Fruit fly (Drosophila melanogaster) whole organism, embryonic: ENCODE measurements around the gene Tlk.

ENCODE experiments used
- Abd-B ChIP-seq: fragments of 200-800 bp; sonication (Bioruptor generic); optimal IDR thresholded peaks from 2 replicates; lab custom pipeline; 2018; ENCODE audit warnings: missing biosample characterization, mild to moderate bottlenecking, missing genetic modification characterization, moderate library complexity
- B-H2 ChIP-seq: fragments of 200-800 bp; sonication (Bioruptor generic); optimal IDR thresholded peaks from 2 replicates; lab custom pipeline; 2018; ENCODE audit warnings: missing biosample characterization, mild to moderate bottlenecking, missing genetic modification characterization
- Bteb2 ChIP-seq: fragments of 200-800 bp; sonication (Bioruptor generic); optimal IDR thresholded peaks from 2 replicates; lab custom pipeline; 2016; ENCODE audit warnings: missing biosample characterization, missing genetic modification characterization
- CG10267 ChIP-seq: fragments of 200-800 bp; sonication (Bioruptor generic); optimal IDR thresholded peaks from 2 replicates; lab custom pipeline; 2018; ENCODE audit warnings: missing biosample characterization, mild to moderate bottlenecking, missing genetic modification characterization, moderate library complexity
- CG10654 ChIP-seq: fragments of 200-800 bp; sonication (Bioruptor generic); optimal IDR thresholded peaks from 2 replicates; lab custom pipeline; 2016; ENCODE audit warnings: missing biosample characterization, missing genetic modification characterization
- CG10979 ChIP-seq: fragments of 200-800 bp; sonication (Bioruptor generic); optimal IDR thresholded peaks from 2 replicates; lab custom pipeline; 2018; ENCODE audit warnings: missing biosample characterization, mild to moderate bottlenecking, missing genetic modification characterization, moderate library complexity
- CG15269 ChIP-seq: fragments of 200-800 bp; sonication (Bioruptor generic); optimal IDR thresholded peaks from 2 replicates; lab custom pipeline; 2018; ENCODE audit warnings: missing biosample characterization, mild to moderate bottlenecking, missing genetic modification characterization, moderate library complexity
- CG15479 ChIP-seq: fragments of 200-800 bp; sonication (Bioruptor generic); optimal IDR thresholded peaks from 3 replicates; lab custom pipeline; 2019; ENCODE audit warnings: missing biosample characterization, mild to moderate bottlenecking, missing genetic modification characterization, moderate library complexity
- CG17829 ChIP-seq: fragments of 200-800 bp; optimal IDR thresholded peaks from 2 replicates; lab custom pipeline; 2019; ENCODE audit warnings: missing biosample characterization, mild to moderate bottlenecking, missing genetic modification characterization, moderate library complexity
- CG2116 ChIP-seq: fragments of 200-800 bp; sonication (Bioruptor generic); optimal IDR thresholded peaks from 3 replicates; lab custom pipeline; 2018; ENCODE audit warnings: missing biosample characterization, mild to moderate bottlenecking, missing genetic modification characterization
- CG3163 ChIP-seq: fragments of 200-800 bp; sonication (Bioruptor generic); optimal IDR thresholded peaks from 3 replicates; lab custom pipeline; 2016; ENCODE audit warnings: missing biosample characterization, missing genetic modification characterization
- CG32532 ChIP-seq: fragments of 200-800 bp; sonication (Bioruptor generic); IDR thresholded peaks from 2 replicates; pipeline ENCODE4 v1.3.6; 2022; ENCODE audit warnings: missing biosample characterization, missing genetic modification characterization
- CG3281 ChIP-seq: fragments of 200-800 bp; sonication (Bioruptor generic); optimal IDR thresholded peaks from 3 replicates; lab custom pipeline; 2017; ENCODE audit warnings: missing biosample characterization, mild to moderate bottlenecking, missing genetic modification characterization
- CG4328 ChIP-seq: fragments of 200-800 bp; sonication (Bioruptor generic); optimal IDR thresholded peaks from 3 replicates; lab custom pipeline; 2017; ENCODE audit warnings: missing biosample characterization, missing genetic modification reagents, missing genetic modification characterization
- CG4360 ChIP-seq: fragments of 200-800 bp; sonication (Bioruptor generic); IDR thresholded peaks from 2 replicates; pipeline ENCODE4 v1.3.6; 2022; ENCODE audit warnings: missing biosample characterization, missing genetic modification characterization
- CG6175 ChIP-seq: fragments of 200-800 bp; sonication (Bioruptor generic); IDR thresholded peaks from 3 replicates; pipeline ENCODE4 v1.3.6; 2022; ENCODE audit warnings: missing biosample characterization, missing genetic modification characterization
- Dad ChIP-seq: fragments of 200-800 bp; sonication (Bioruptor generic); optimal IDR thresholded peaks from 3 replicates; lab custom pipeline; 2016; ENCODE audit warnings: missing biosample characterization, missing genetic modification characterization
- Dfd ChIP-seq, 2 experiments: fragments of >200 bp; optimal IDR thresholded peaks; 2 replicates each; lab custom pipeline; 2017; ENCODE audit warnings: missing biosample characterization in 2 of 2, missing genetic modification characterization in 2 of 2
- Dip3 ChIP-seq: fragments of 200-800 bp; sonication (Bioruptor generic); optimal IDR thresholded peaks from 3 replicates; lab custom pipeline; 2016; ENCODE audit warnings: missing biosample characterization, missing genetic modification characterization
- E2f1 ChIP-seq: fragments of 200-800 bp; sonication (Bioruptor generic); IDR thresholded peaks from 2 replicates; pipeline ENCODE4 v1.3.6; 2022; ENCODE audit warnings: missing biosample characterization, missing genetic modification characterization
- ERR ChIP-seq: fragments of 200-800 bp; sonication (Bioruptor generic); optimal IDR thresholded peaks from 2 replicates; lab custom pipeline; 2016; ENCODE audit warnings: missing biosample characterization, missing genetic modification characterization
- Ets65A ChIP-seq: fragments of 200-800 bp; sonication (Bioruptor generic); peaks from one replicate; lab custom pipeline; 2016; ENCODE audit warnings: missing biosample characterization, missing genetic modification characterization
- GATAe ChIP-seq: fragments of 200-800 bp; sonication (Bioruptor generic); conservative IDR thresholded peaks from 2 replicates; pipeline ENCODE4 v1.3.6; 2022; ENCODE audit warnings: missing biosample characterization, missing genetic modification characterization
- H15 ChIP-seq: fragments of 200-800 bp; sonication (Bioruptor generic); IDR thresholded peaks from 3 replicates; pipeline ENCODE4 v1.3.6; 2022; ENCODE audit warnings: missing biosample characterization, missing genetic modification characterization
- Hr3 ChIP-seq: fragments of 200-800 bp; sonication (Bioruptor generic); optimal IDR thresholded peaks from 3 replicates; lab custom pipeline; 2016; ENCODE audit warnings: missing biosample characterization, missing genetic modification characterization
- Lpt ChIP-seq: fragments of >200 bp; optimal IDR thresholded peaks from 2 replicates; lab custom pipeline; 2018; ENCODE audit warnings: missing biosample characterization, missing genetic modification characterization
- MTF-1 ChIP-seq: fragments of 200-800 bp; sonication (Bioruptor generic); optimal IDR thresholded peaks from 2 replicates; lab custom pipeline; 2018; ENCODE audit warnings: missing biosample characterization, mild to moderate bottlenecking, missing genetic modification characterization, borderline replicate concordance
- Max ChIP-seq: fragments of 200-800 bp; sonication (Bioruptor generic); optimal IDR thresholded peaks from 2 replicates; lab custom pipeline; 2016; ENCODE audit warnings: missing biosample characterization, mild to moderate bottlenecking, missing genetic modification characterization
- Neu2 ChIP-seq: fragments of 200-800 bp; sonication (Bioruptor generic); optimal IDR thresholded peaks from 3 replicates; lab custom pipeline; 2016; ENCODE audit warnings: missing biosample characterization, missing genetic modification characterization, borderline replicate concordance
- Oli ChIP-seq: fragments of 200-800 bp; sonication (Bioruptor generic); optimal IDR thresholded peaks from 2 replicates; lab custom pipeline; 2018; ENCODE audit warnings: missing biosample characterization, mild to moderate bottlenecking, missing genetic modification characterization, moderate library complexity
- Sox100B ChIP-seq: fragments of 200-800 bp; sonication (Bioruptor generic); optimal IDR thresholded peaks from 3 replicates; lab custom pipeline; 2018; ENCODE audit warnings: missing biosample characterization, mild to moderate bottlenecking, missing genetic modification characterization
- Spps ChIP-seq: fragments of 200-800 bp; sonication (Bioruptor generic); optimal IDR thresholded peaks from 2 replicates; lab custom pipeline; 2018; ENCODE audit warnings: missing biosample characterization, mild to moderate bottlenecking, missing genetic modification characterization
- TFAM ChIP-seq: fragments of 200-800 bp; sonication (Bioruptor generic); optimal IDR thresholded peaks from 2 replicates; lab custom pipeline; 2017; ENCODE audit warnings: missing biosample characterization, missing genetic modification characterization, inconsistent platforms
- ac ChIP-seq: fragments of 200-800 bp; sonication (Bioruptor generic); optimal IDR thresholded peaks from 3 replicates; lab custom pipeline; 2017; ENCODE audit warnings: missing biosample characterization, mild to moderate bottlenecking, missing genetic modification characterization
- al ChIP-seq: fragments of 200-800 bp; sonication (Bioruptor generic); IDR thresholded peaks from 2 replicates; pipeline ENCODE4 v1.3.6; 2022; ENCODE audit warnings: missing biosample characterization, missing genetic modification characterization
- ap ChIP-seq: fragments of 200-800 bp; sonication (Bioruptor generic); IDR thresholded peaks from 2 replicates; pipeline ENCODE4 v1.3.6; 2022; ENCODE audit warnings: missing biosample characterization, missing genetic modification characterization
- bbx ChIP-seq: fragments of 200-800 bp; sonication (Bioruptor generic); IDR thresholded peaks from 2 replicates; pipeline ENCODE4 v1.3.6; 2022; ENCODE audit warnings: missing biosample characterization, missing genetic modification characterization; ENCODE audit not compliant: partially characterized antibody
- br ChIP-seq: fragments of >200 bp; optimal IDR thresholded peaks from 2 replicates; lab custom pipeline; 2017
- crol ChIP-seq: fragments of 200-800 bp; sonication (Bioruptor generic); IDR thresholded peaks from 2 replicates; pipeline ENCODE4 v1.3.6; 2022; ENCODE audit warnings: missing biosample characterization, missing genetic modification characterization
- gcm2 ChIP-seq: fragments of 200-800 bp; sonication (Bioruptor generic); optimal IDR thresholded peaks from 2 replicates; lab custom pipeline; 2016; ENCODE audit warnings: missing biosample characterization, missing genetic modification characterization
- grn ChIP-seq: fragments of 200-800 bp; sonication (Bioruptor generic); optimal IDR thresholded peaks from 3 replicates; lab custom pipeline; 2017; ENCODE audit warnings: missing biosample characterization, missing genetic modification characterization
- h ChIP-seq: fragments of >200 bp; optimal IDR thresholded peaks from 2 replicates; lab custom pipeline; 2017
- ham ChIP-seq: fragments of 200-800 bp; sonication (Bioruptor generic); IDR thresholded peaks from 2 replicates; pipeline ENCODE4 v1.3.6; 2022; ENCODE audit warnings: missing biosample characterization, missing genetic modification characterization
- ken ChIP-seq: fragments of 200-800 bp; sonication (Bioruptor generic); IDR thresholded peaks from 3 replicates; pipeline ENCODE4 v1.3.6; 2022; ENCODE audit warnings: missing biosample characterization, missing genetic modification characterization
- oc ChIP-seq: fragments of 200-800 bp; sonication (Bioruptor generic); optimal IDR thresholded peaks from 2 replicates; lab custom pipeline; 2018; ENCODE audit warnings: missing biosample characterization, mild to moderate bottlenecking, missing genetic modification characterization, moderate library complexity
- repo ChIP-seq: fragments of 200-800 bp; sonication (Bioruptor generic); optimal IDR thresholded peaks from 2 replicates; lab custom pipeline; 2016; ENCODE audit warnings: missing biosample characterization, missing genetic modification characterization
- sens ChIP-seq: fragments of 200-800 bp; sonication (Bioruptor generic); peaks from one replicate; lab custom pipeline; 2016; ENCODE audit warnings: missing biosample characterization, missing genetic modification characterization
- slp2 ChIP-seq: fragments of 200-800 bp; sonication (Bioruptor generic); optimal IDR thresholded peaks from 2 replicates; lab custom pipeline; 2016; ENCODE audit warnings: missing biosample characterization, missing genetic modification characterization
- sug ChIP-seq: fragments of 200-800 bp; optimal IDR thresholded peaks from 2 replicates; lab custom pipeline; 2019; ENCODE audit warnings: missing biosample characterization, mild to moderate bottlenecking, missing genetic modification characterization, moderate library complexity
- tll ChIP-seq, 2 experiments: fragments of 200-800 bp in 1 of 2; fragments of >200 bp in 1 of 2; sonication (Bioruptor generic) in 1 of 2; optimal IDR thresholded peaks; 2 replicates each; lab custom pipeline; 2017 to 2019; ENCODE audit warnings: missing biosample characterization in 2 of 2, missing genetic modification characterization in 2 of 2, mild to moderate bottlenecking in 1 of 2, moderate library complexity in 1 of 2
- unc-4 ChIP-seq: fragments of 200-800 bp; sonication (Bioruptor generic); IDR thresholded peaks from 2 replicates; pipeline ENCODE4 v1.3.6; 2022; ENCODE audit warnings: missing biosample characterization, missing genetic modification characterization; ENCODE audit not compliant: partially characterized antibody
- zen ChIP-seq: fragments of 200-800 bp; sonication (Bioruptor generic); optimal IDR thresholded peaks from 3 replicates; lab custom pipeline; 2018; ENCODE audit warnings: missing biosample characterization, mild to moderate bottlenecking, missing genetic modification characterization, moderate library complexity

Gene Tlk

dm6 chrX:3687837-3688375 is 31.9 kb upstream of the Tlk start (continued):
- TF ChIP-seq CG3281 (GFP tag; lab: Kevin White, UChicago) (peak; percentile 50), CG3163 (GFP tag; lab: Kevin White, UChicago) (peak; percentile 98), gcm2 (GFP tag; lab: Kevin White, UChicago) (peak; percentile 11), sens (GFP tag; lab: Kevin White, UChicago) (peak; percentile 96), tll (GFP tag; optimal IDR thresholded peaks at IDR 0.05; lab: Kevin White, UChicago) (no peak), TFAM (GFP tag; lab: Kevin White, UChicago) (no peak), h (lab: Kevin White, UChicago) (no peak), Neu2 (GFP tag; lab: Kevin White, UChicago) (no peak), Hr3 (GFP tag; lab: Kevin White, UChicago) (peak; percentile 6), GATAe (no peak), Spps (tag; lab: Kevin White, UChicago) (peak; percentile 31), slp2 (GFP tag; lab: Kevin White, UChicago) (peak; percentile 54), Ets65A (GFP tag; lab: Kevin White, UChicago) (peak; percentile 81), repo (peak; percentile 40), ap (0 out of 2 replicates have a peak, but pooled peaks have one; percentile 43), ERR (GFP tag; lab: Kevin White, UChicago) (peak; percentile 6), MTF-1 (GFP tag; lab: Kevin White, UChicago) (no peak), unc-4 (GFP tag; lab: Robert Waterston, UW) (no peak), H15 (GFP tag; lab: Robert Waterston, UW) (0 out of 3 replicates have a peak, but pooled peaks have one; percentile 48), crol (GFP tag; lab: Robert Waterston, UW) (no peak), Dip3 (peak; percentile 31), CG4328 (GFP tag; lab: Kevin White, UChicago) (no peak), CG10267 (tag; lab: Kevin White, UChicago) (peak; percentile 54), Sox100B (GFP tag; lab: Kevin White, UChicago) (peak; percentile 19), al (no peak), br (no peak), CG15479 (peak; percentile 7), Dfd (GFP tag; optimal IDR thresholded peaks at IDR 0.05; lab: Kevin White, UChicago) (no peak), bbx (no peak), grn (no peak), CG32532 (GFP tag; lab: Robert Waterston, UW) (peak; percentile 71), CG10654 (peak; percentile 38), ham (GFP tag; lab: Robert Waterston, UW) (no peak), CG17829 (tag; lab: Kevin White, UChicago) (peak; percentile 56), CG6175 (GFP tag; lab: Robert Waterston, UW) (no peak), CG15269 (tag; lab: Kevin White, UChicago) (peak; percentile 45), E2f1 (peak; percentile 35; the same call in 1 of the 2 replicates), B-H2 (GFP tag; lab: Kevin White, UChicago) (no peak), Max (GFP tag; lab: Kevin White, UChicago) (peak; percentile 45), ken (peak; percentile 67; the same call in 2 of the 3 replicates), Dad (peak; percentile 47), sug (tag; lab: Kevin White, UChicago) (no peak), CG4360 (GFP tag; lab: Robert Waterston, UW) (peak; percentile 53), CG10979 (tag; lab: Kevin White, UChicago) (peak; percentile 71), ac (GFP tag; lab: Kevin White, UChicago) (no peak), Lpt (GFP tag; lab: Kevin White, UChicago) (no peak), Oli (tag; lab: Kevin White, UChicago) (peak; percentile 68), zen (peak; percentile 2), Bteb2 (GFP tag; lab: Kevin White, UChicago) (peak; percentile 50), oc (tag; lab: Kevin White, UChicago) (peak; percentile 63), CG2116 (no peak), Abd-B (GFP tag; lab: Kevin White, UChicago) (peak; percentile 36)
